Worm (Caenorhabditis elegans): ENCODE data around the gene T27A10.6.

DNA sequence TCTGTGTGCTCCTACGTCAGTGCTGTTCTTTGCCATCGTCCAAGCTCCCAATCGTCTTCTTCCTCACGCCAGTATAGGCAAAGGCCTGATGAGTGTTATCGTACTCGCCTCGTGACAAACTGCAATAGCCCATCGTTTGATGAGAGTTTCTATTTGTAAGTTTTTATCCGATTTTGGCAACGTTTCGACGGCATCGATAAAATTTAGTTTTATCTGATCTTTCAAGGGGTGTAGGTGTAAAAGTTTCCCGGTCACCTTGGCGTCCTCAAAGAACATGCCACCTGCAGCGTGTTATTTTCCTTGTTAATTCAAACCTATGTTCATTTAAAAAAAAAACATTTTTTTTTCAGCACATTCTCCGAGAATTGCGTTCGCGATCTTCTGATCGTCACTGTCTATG is 49.1 kb downstream of the T27A10.6 start:
- TF ChIP-seq nhr-42 (GFP tag; IDR thresholded peaks at IDR 0.05) (no peak), mdl-1 (tag; optimal IDR thresholded peaks at IDR 0.05) (no peak), spr-3 (GFP tag; optimal IDR thresholded peaks at IDR 0.05) (no peak), R02D3.7 (tag; optimal IDR thresholded peaks at IDR 0.05) (no peak), daf-12 (tag; optimal IDR thresholded peaks at IDR 0.05) (no peak), pha-4 (GFP tag; IDR thresholded peaks at IDR 0.05) (no peak), pha-4 (tag; optimal IDR thresholded peaks at IDR 0.05) (no peak), aha-1 (tag) (no peak), ama-1 (optimal IDR thresholded peaks at IDR 0.05) (no peak), lin-13 (GFP tag; optimal IDR thresholded peaks at IDR 0.05) (no peak), dpl-1 (GFP tag; optimal IDR thresholded peaks at IDR 0.05) (no peak), hif-1 (tag; optimal IDR thresholded peaks at IDR 0.05) (no peak), zip-11 (GFP tag; IDR thresholded peaks at IDR 0.05) (no peak), Y75B8A.6 (GFP tag; IDR thresholded peaks at IDR 0.05) (no peak)
